Fruit fly (Drosophila melanogaster) Kc167 (cell line): Measurements from ENCODE around the gene CG3168.

Experiments
- Myc ChIP-seq: fragments of >200 bp; optimal IDR thresholded peaks from 2 replicates; lab custom pipeline; 2017; ENCODE audit warnings: missing external identifiers
- Sin3A ChIP-seq: fragments of >200 bp; optimal IDR thresholded peaks from 2 replicates; lab custom pipeline; 2018; ENCODE audit warnings: missing external identifiers
- insv ChIP-seq: fragments of >200 bp; optimal IDR thresholded peaks from 3 replicates; lab custom pipeline; 2018; ENCODE audit warnings: missing external identifiers
- psq ChIP-seq: fragments of >200 bp; optimal IDR thresholded peaks from 2 replicates; lab custom pipeline; 2017; ENCODE audit warnings: missing external identifiers
- ttk ChIP-seq: sonication (Bioruptor generic); optimal IDR thresholded peaks from 2 replicates; lab custom pipeline; 2017; ENCODE audit warnings: missing external identifiers

DNA sequence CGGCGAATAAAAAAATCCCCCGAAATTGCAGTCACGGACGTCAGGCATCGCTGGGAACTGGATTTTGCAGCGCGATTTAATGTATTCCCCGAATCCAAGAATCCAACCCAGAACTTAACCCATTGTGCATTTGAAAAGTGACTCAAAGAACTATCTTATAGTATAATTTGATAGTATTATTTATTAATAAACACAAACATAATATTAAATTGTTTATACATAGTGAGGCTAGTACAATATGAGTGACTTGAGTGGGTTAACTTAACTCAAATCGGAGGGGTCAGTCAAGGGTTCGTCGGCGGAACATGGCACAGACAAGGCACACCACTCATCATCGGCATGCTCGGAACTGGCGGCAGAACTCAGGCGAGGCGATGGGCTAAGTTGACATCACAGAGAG lies 6.4 kb upstream of the CG3168 start:
- TF ChIP-seq Sin3A = no peak
- TF ChIP-seq psq (lab: Kevin White, UChicago) = no peak
- no peak for TF ChIP-seq insv (lab: Kevin White, UChicago)
- no peak for TF ChIP-seq ttk (lab: Kevin White, UChicago)
- TF ChIP-seq Myc (lab: Kevin White, UChicago) = no peak
